Worm (Caenorhabditis elegans) whole organism, young adult: ENCODE data around the gene mtm-5.

ENCODE experiments used
- B0261.1 ChIP-seq: sonication (generic microtip); optimal IDR thresholded peaks from 2 replicates; lab custom pipeline; 2016; ENCODE audit warnings: mild to moderate bottlenecking, missing genetic modification characterization, moderate library complexity, missing compliant biosample characterization
- C17E4.6 ChIP-seq: fragments of 200-800 bp; sonication (Bioruptor generic); IDR thresholded peaks from 2 replicates; pipeline ENCODE4 v1.3.6; 2022; ENCODE audit warnings: missing genetic modification reagents, missing genetic modification characterization, missing compliant biosample characterization
- F52B5.7 ChIP-seq: sonication (generic microtip); optimal IDR thresholded peaks from 2 replicates; lab custom pipeline; 2016; ENCODE audit warnings: mild to moderate bottlenecking, missing genetic modification characterization, missing compliant biosample characterization
- Y53G8AR.9 ChIP-seq: fragments of 200-800 bp; sonication (Bioruptor generic); conservative IDR thresholded peaks from 2 replicates; pipeline ENCODE4 v1.3.6; 2022; ENCODE audit warnings: missing genetic modification reagents, missing genetic modification characterization, missing compliant biosample characterization
- aptf-2 ChIP-seq: fragments of 200-800 bp; sonication (Bioruptor generic); conservative IDR thresholded peaks from 2 replicates; pipeline ENCODE4 v1.3.6; 2022; ENCODE audit warnings: missing genetic modification reagents, missing genetic modification characterization, missing compliant biosample characterization
- ceh-40 ChIP-seq: fragments of 200-800 bp; sonication (Bioruptor generic); IDR thresholded peaks from 2 replicates; pipeline ENCODE4 v1.3.6; 2022; ENCODE audit warnings: missing genetic modification characterization, missing compliant biosample characterization
- dpl-1 ChIP-seq: fragments of 150-350 bp; optimal IDR thresholded peaks from 2 replicates; lab custom pipeline; 2014; ENCODE audit warnings: missing biosample characterization, missing genetic modification reagents, missing genetic modification characterization
- lin-35 ChIP-seq, 3 experiments: fragments of 150-350 bp in 2 of 3; sonication (generic microtip) in 1 of 3; optimal IDR thresholded peaks; 2 replicates each; lab custom pipeline; 2014 to 2018; ENCODE audit warnings: missing biosample characterization in 3 of 3, missing genetic modification characterization in 3 of 3, missing genetic modification reagents in 3 of 3
- lsl-1 ChIP-seq: fragments of 200-800 bp; sonication (Bioruptor generic); optimal IDR thresholded peaks from 2 replicates; lab custom pipeline; 2018; ENCODE audit warnings: mild to moderate bottlenecking, missing genetic modification characterization, moderate library complexity, missing compliant biosample characterization
- mel-28 ChIP-seq: sonication (generic microtip); optimal IDR thresholded peaks from 2 replicates; lab custom pipeline; 2016; ENCODE audit warnings: borderline replicate concordance, mild to moderate bottlenecking, missing genetic modification characterization, missing compliant biosample characterization
- nfya-1 ChIP-seq: sonication (generic microtip); optimal IDR thresholded peaks from 2 replicates; lab custom pipeline; 2017; ENCODE audit warnings: antibody characterized with exemption, missing compliant biosample characterization, missing genetic modification characterization, borderline replicate concordance; ENCODE audit not compliant: insufficient read depth
- sptf-2 ChIP-seq: fragments of 200-800 bp; sonication (Bioruptor generic); optimal IDR thresholded peaks from 2 replicates; lab custom pipeline; 2018; ENCODE audit warnings: mild to moderate bottlenecking, missing genetic modification characterization, missing compliant biosample characterization

DNA sequence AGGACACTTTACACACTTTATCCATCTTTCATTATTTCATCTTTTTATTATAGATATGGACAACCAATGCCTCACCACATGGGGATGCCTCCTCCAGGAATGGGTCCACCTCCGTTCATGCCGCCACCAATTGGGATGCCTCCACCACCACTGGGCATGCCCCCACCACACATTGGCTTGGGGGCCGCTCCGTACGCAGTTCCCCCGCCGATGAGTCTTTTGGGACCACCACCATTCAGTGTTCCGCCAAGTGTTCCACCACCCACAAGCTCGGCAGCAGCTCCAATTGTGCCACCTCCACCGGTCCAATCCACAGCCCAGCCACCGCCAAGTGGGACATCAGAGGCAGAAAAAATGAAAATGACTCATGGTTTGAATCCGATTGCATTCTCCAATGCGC lies 28.4 kb downstream of the mtm-5 start:
- TF ChIP-seq B0261.1 (no peak), mel-28 (no peak), F52B5.7 (tag; lab: Kevin White, UChicago) (no peak), ceh-40 (GFP tag; lab: Robert Waterston, UW) (no peak), nfya-1 (no peak), lsl-1 (no peak), lin-35 (GFP tag; optimal IDR thresholded peaks at IDR 0.05; lab: Kevin White, UChicago) (no peak), aptf-2 (GFP tag; lab: Robert Waterston, UW) (no peak), C17E4.6 (GFP tag; lab: Robert Waterston, UW) (no peak), sptf-2 (no peak), dpl-1 (GFP tag; lab: Kevin White, UChicago) (no peak), Y53G8AR.9 (GFP tag; lab: Robert Waterston, UW) (no peak)
